Worm (Caenorhabditis elegans) whole organism, midembryonic: ENCODE results near the gene sdz-6.

Experiments
- cog-1 ChIP-seq: sonication (generic microtip); optimal IDR thresholded peaks from 2 replicates; lab custom pipeline; 2016; ENCODE audit warnings: missing genetic modification characterization, missing compliant biosample characterization
- flt-1 ChIP-seq: fragments of 200-800 bp; sonication (Bioruptor generic); IDR thresholded peaks from 2 replicates; pipeline ENCODE4 v1.3.6; 2022; ENCODE audit warnings: missing genetic modification characterization, missing compliant biosample characterization
- klf-2 ChIP-seq: fragments of 200-800 bp; sonication (Bioruptor generic); conservative IDR thresholded peaks from 2 replicates; pipeline ENCODE4 v1.3.6; 2022; ENCODE audit warnings: missing genetic modification reagents, missing genetic modification characterization, missing compliant biosample characterization
- med-1 ChIP-seq: sonication (generic microtip); optimal IDR thresholded peaks from 2 replicates; lab custom pipeline; 2017; ENCODE audit warnings: missing genetic modification characterization, mild to moderate bottlenecking, missing compliant biosample characterization, antibody characterized with exemption, missing genetic modification reagents; ENCODE audit not compliant: insufficient read depth
- ztf-23 ChIP-seq: fragments of 200-800 bp; sonication (Bioruptor generic); IDR thresholded peaks from 2 replicates; pipeline ENCODE4 v1.3.6; 2022; ENCODE audit warnings: missing genetic modification reagents, missing genetic modification characterization, missing compliant biosample characterization
- ztf-29 ChIP-seq: fragments of 200-800 bp; sonication (Bioruptor generic); IDR thresholded peaks from 2 replicates; pipeline ENCODE4 v1.3.6; 2022; ENCODE audit warnings: missing genetic modification reagents, missing genetic modification characterization, missing compliant biosample characterization

DNA sequence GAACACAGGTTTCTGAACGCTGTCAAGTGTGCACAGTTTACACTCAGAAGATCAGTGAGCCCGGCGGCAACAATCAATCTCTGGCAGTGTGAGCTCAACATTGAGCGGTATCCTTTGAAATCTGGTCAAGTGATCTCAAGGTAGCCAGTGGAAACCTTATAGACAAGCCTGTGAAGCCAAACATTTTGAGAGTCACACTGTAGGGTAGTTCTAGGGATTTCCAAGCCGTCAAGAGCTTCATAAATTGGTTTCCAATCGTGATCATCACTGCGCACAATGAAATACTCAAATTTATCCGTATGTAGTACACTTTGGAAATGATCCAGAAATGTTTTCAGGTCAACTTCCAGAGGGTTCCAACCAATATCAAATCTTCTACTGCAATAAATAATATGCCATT, 13.5 kb upstream of the sdz-6 start, which contains the start of gene F55C9.15:
- TF ChIP-seq ztf-29 (GFP tag; lab: Robert Waterston, UW) (no peak), flt-1 (no peak), klf-2 (GFP tag; lab: Robert Waterston, UW) (no peak), ztf-23 (GFP tag; lab: Robert Waterston, UW) (no peak), cog-1 (no peak), med-1 (no peak)
